Fruit fly (Drosophila melanogaster) whole organism, embryonic: ENCODE data around the gene CG43312.

ENCODE experiments used
- Ada2b ChIP-seq: fragments of 200-800 bp; sonication (Bioruptor generic); IDR thresholded peaks from 2 replicates; pipeline ENCODE4 v1.3.6; 2022; ENCODE audit warnings: missing biosample characterization, missing genetic modification characterization
- B-H1 ChIP-seq: fragments of 200-800 bp; sonication (Bioruptor generic); IDR thresholded peaks from 3 replicates; pipeline ENCODE4 v1.3.6; 2022; ENCODE audit warnings: missing biosample characterization, missing genetic modification characterization
- CG10147 ChIP-seq: fragments of 200-800 bp; sonication (Bioruptor generic); optimal IDR thresholded peaks from 2 replicates; lab custom pipeline; 2019; ENCODE audit warnings: missing biosample characterization, mild to moderate bottlenecking, missing genetic modification characterization, moderate library complexity
- CG14014 ChIP-seq: fragments of 200-800 bp; sonication (Bioruptor generic); IDR thresholded peaks from 2 replicates; pipeline ENCODE4 v1.3.6; 2022; ENCODE audit warnings: missing biosample characterization, missing genetic modification characterization
- CG14710 ChIP-seq: fragments of 200-800 bp; sonication (Bioruptor generic); optimal IDR thresholded peaks from 3 replicates; lab custom pipeline; 2019; ENCODE audit warnings: missing biosample characterization, mild to moderate bottlenecking, missing genetic modification characterization, moderate library complexity
- CG17385 ChIP-seq: fragments of 200-800 bp; sonication (Bioruptor generic); optimal IDR thresholded peaks from 3 replicates; lab custom pipeline; 2018; ENCODE audit warnings: missing biosample characterization, mild to moderate bottlenecking, missing genetic modification characterization
- CG17829 ChIP-seq: fragments of 200-800 bp; optimal IDR thresholded peaks from 2 replicates; lab custom pipeline; 2019; ENCODE audit warnings: missing biosample characterization, mild to moderate bottlenecking, missing genetic modification characterization, moderate library complexity
- CG30020 ChIP-seq: fragments of 200-800 bp; optimal IDR thresholded peaks from 2 replicates; lab custom pipeline; 2019; ENCODE audit warnings: missing biosample characterization, mild to moderate bottlenecking, missing genetic modification characterization, moderate library complexity
- CG32767 ChIP-seq: fragments of 200-800 bp; sonication (Bioruptor generic); IDR thresholded peaks from 2 replicates; pipeline ENCODE4 v1.3.6; 2022; ENCODE audit warnings: missing biosample characterization, missing genetic modification characterization
- CG34376 ChIP-seq: fragments of 200-800 bp; sonication (Bioruptor generic); optimal IDR thresholded peaks from 2 replicates; lab custom pipeline; 2018; ENCODE audit warnings: missing biosample characterization, mild to moderate bottlenecking, missing genetic modification characterization
- CG34422 ChIP-seq: fragments of 200-800 bp; sonication (Bioruptor generic); IDR thresholded peaks from 3 replicates; pipeline ENCODE4 v1.3.6; 2022; ENCODE audit warnings: missing biosample characterization, missing genetic modification characterization
- CG4424 ChIP-seq: fragments of 200-800 bp; sonication (Bioruptor generic); optimal IDR thresholded peaks from 3 replicates; lab custom pipeline; 2016; ENCODE audit warnings: missing biosample characterization, missing genetic modification characterization
- CG4820 ChIP-seq: fragments of 200-800 bp; sonication (Bioruptor generic); optimal IDR thresholded peaks from 3 replicates; lab custom pipeline; 2016; ENCODE audit warnings: missing biosample characterization, missing genetic modification characterization
- CG6689 ChIP-seq: fragments of 200-800 bp; sonication (Bioruptor generic); IDR thresholded peaks from 2 replicates; pipeline ENCODE4 v1.3.6; 2022; ENCODE audit warnings: missing biosample characterization, missing genetic modification characterization
- CG7786 ChIP-seq: fragments of 200-800 bp; sonication (Bioruptor generic); optimal IDR thresholded peaks from 2 replicates; lab custom pipeline; 2016; ENCODE audit warnings: missing biosample characterization, missing genetic modification characterization
- CG7839 ChIP-seq: fragments of 200-800 bp; sonication (Bioruptor generic); optimal IDR thresholded peaks from 3 replicates; lab custom pipeline; 2018; ENCODE audit warnings: missing biosample characterization, mild to moderate bottlenecking, missing genetic modification characterization, moderate library complexity
- CG9215 ChIP-seq: fragments of 200-800 bp; sonication (Bioruptor generic); IDR thresholded peaks from 2 replicates; pipeline ENCODE4 v1.3.6; 2022; ENCODE audit warnings: missing biosample characterization, missing genetic modification characterization
- CoRest ChIP-seq: fragments of 200-800 bp; sonication (Bioruptor generic); optimal IDR thresholded peaks from 3 replicates; lab custom pipeline; 2018; ENCODE audit warnings: missing biosample characterization, mild to moderate bottlenecking, missing genetic modification characterization, moderate library complexity
- Dll ChIP-seq: fragments of 200-800 bp; sonication (Bioruptor generic); IDR thresholded peaks from 4 replicates; pipeline ENCODE4 v1.3.6; 2022; ENCODE audit warnings: missing biosample characterization, missing genetic modification characterization; ENCODE audit not compliant: partially characterized antibody
- MTF-1 ChIP-seq: fragments of 200-800 bp; sonication (Bioruptor generic); optimal IDR thresholded peaks from 2 replicates; lab custom pipeline; 2018; ENCODE audit warnings: missing biosample characterization, mild to moderate bottlenecking, missing genetic modification characterization, borderline replicate concordance
- Opbp ChIP-seq: fragments of 200-800 bp; sonication (Bioruptor generic); IDR thresholded peaks from 3 replicates; pipeline ENCODE4 v1.3.6; 2022; ENCODE audit warnings: missing biosample characterization, missing genetic modification characterization; ENCODE audit not compliant: partially characterized antibody
- Poxn ChIP-seq: fragments of 200-800 bp; sonication (Bioruptor generic); IDR thresholded peaks from 2 replicates; pipeline ENCODE4 v1.3.6; 2022; ENCODE audit warnings: missing biosample characterization, missing genetic modification characterization
- Rfx ChIP-seq: fragments of 200-800 bp; sonication (Bioruptor generic); IDR thresholded peaks from 2 replicates; pipeline ENCODE4 v1.3.6; 2022; ENCODE audit warnings: missing biosample characterization, missing genetic modification characterization
- Scr ChIP-seq: fragments of 200-800 bp; sonication (Bioruptor generic); IDR thresholded peaks from 2 replicates; pipeline ENCODE4 v1.3.6; 2022; ENCODE audit warnings: missing biosample characterization, missing genetic modification characterization; ENCODE audit not compliant: partially characterized antibody
- Sox102F ChIP-seq: fragments of 200-800 bp; sonication (Bioruptor generic); optimal IDR thresholded peaks from 2 replicates; lab custom pipeline; 2018; ENCODE audit warnings: missing biosample characterization, mild to moderate bottlenecking, missing genetic modification characterization, moderate library complexity
- Sry-δ ChIP-seq: fragments of 200-800 bp; sonication (Bioruptor generic); optimal IDR thresholded peaks from 2 replicates; lab custom pipeline; 2016; ENCODE audit warnings: missing biosample characterization, missing genetic modification characterization
- Ssrp ChIP-seq: fragments of 200-800 bp; sonication (Bioruptor generic); optimal IDR thresholded peaks from 2 replicates; lab custom pipeline; 2018; ENCODE audit warnings: missing biosample characterization, mild to moderate bottlenecking, missing genetic modification characterization, moderate library complexity
- ac ChIP-seq: fragments of 200-800 bp; sonication (Bioruptor generic); optimal IDR thresholded peaks from 3 replicates; lab custom pipeline; 2017; ENCODE audit warnings: missing biosample characterization, mild to moderate bottlenecking, missing genetic modification characterization
- al ChIP-seq: fragments of 200-800 bp; sonication (Bioruptor generic); IDR thresholded peaks from 2 replicates; pipeline ENCODE4 v1.3.6; 2022; ENCODE audit warnings: missing biosample characterization, missing genetic modification characterization
- bowl ChIP-seq: fragments of 200-800 bp; sonication (Bioruptor generic); IDR thresholded peaks from 2 replicates; pipeline ENCODE4 v1.3.6; 2022; ENCODE audit warnings: missing biosample characterization, missing genetic modification characterization
- bsh ChIP-seq, 2 experiments: fragments of 200-800 bp; sonication (Bioruptor generic); optimal IDR thresholded peaks; 2 replicates each; lab custom pipeline; 2017 to 2018; ENCODE audit warnings: mild to moderate bottlenecking in 2 of 2, missing biosample characterization in 2 of 2, missing genetic modification characterization in 2 of 2, moderate library complexity in 1 of 2
- ci ChIP-seq: fragments of 200-800 bp; sonication (Bioruptor generic); IDR thresholded peaks from 3 replicates; pipeline ENCODE4 v1.3.6; 2022; ENCODE audit warnings: missing biosample characterization, missing genetic modification characterization
- dan ChIP-seq: fragments of 200-800 bp; sonication (Bioruptor generic); IDR thresholded peaks from 2 replicates; pipeline ENCODE4 v1.3.6; 2022; ENCODE audit warnings: missing biosample characterization, missing genetic modification characterization
- en ChIP-seq: fragments of 200-800 bp; sonication (Bioruptor generic); optimal IDR thresholded peaks from 2 replicates; lab custom pipeline; 2016; ENCODE audit warnings: missing biosample characterization, missing genetic modification characterization
- eyg ChIP-seq: fragments of 200-800 bp; sonication (Bioruptor generic); optimal IDR thresholded peaks from 3 replicates; lab custom pipeline; 2016; ENCODE audit warnings: missing biosample characterization, missing genetic modification characterization
- kay ChIP-seq: fragments of 200-800 bp; sonication (Bioruptor generic); optimal IDR thresholded peaks from 2 replicates; lab custom pipeline; 2016; ENCODE audit warnings: missing biosample characterization, missing genetic modification characterization
- lmd ChIP-seq: fragments of 200-800 bp; sonication (Bioruptor generic); IDR thresholded peaks from 2 replicates; pipeline ENCODE4 v1.3.6; 2022; ENCODE audit warnings: missing biosample characterization, missing genetic modification characterization
- luna ChIP-seq: fragments of 200-800 bp; sonication (Bioruptor generic); optimal IDR thresholded peaks from 2 replicates; lab custom pipeline; 2016; ENCODE audit warnings: missing biosample characterization, missing genetic modification characterization
- maf-S ChIP-seq: fragments of 200-800 bp; sonication (Bioruptor generic); optimal IDR thresholded peaks from 2 replicates; lab custom pipeline; 2016; ENCODE audit warnings: missing biosample characterization, missing genetic modification characterization
- nau ChIP-seq: fragments of 200-800 bp; sonication (Bioruptor generic); optimal IDR thresholded peaks from 3 replicates; lab custom pipeline; 2017; ENCODE audit warnings: missing biosample characterization, mild to moderate bottlenecking, missing genetic modification characterization, missing genetic modification reagents
- nom ChIP-seq: fragments of 200-800 bp; sonication (Bioruptor generic); optimal IDR thresholded peaks from 2 replicates; lab custom pipeline; 2017; ENCODE audit warnings: missing biosample characterization, missing genetic modification characterization, mild to moderate bottlenecking, moderate library complexity, missing genetic modification reagents
- ro ChIP-seq: fragments of 200-800 bp; sonication (Bioruptor generic); IDR thresholded peaks from 2 replicates; pipeline ENCODE4 v1.3.6; 2022; ENCODE audit warnings: missing biosample characterization, missing genetic modification characterization
- run ChIP-seq: fragments of 200-800 bp; sonication (Bioruptor generic); optimal IDR thresholded peaks from 3 replicates; lab custom pipeline; 2018; ENCODE audit warnings: missing biosample characterization, mild to moderate bottlenecking, missing genetic modification characterization
- sd ChIP-seq: fragments of 200-800 bp; sonication (Bioruptor generic); optimal IDR thresholded peaks from 3 replicates; lab custom pipeline; 2018; ENCODE audit warnings: missing biosample characterization, mild to moderate bottlenecking, missing genetic modification characterization, moderate library complexity
- seq ChIP-seq: fragments of 200-800 bp; sonication (Bioruptor generic); IDR thresholded peaks from 2 replicates; pipeline ENCODE4 v1.3.6; 2022; ENCODE audit warnings: missing biosample characterization, missing genetic modification characterization
- sima ChIP-seq: fragments of 200-800 bp; sonication (Bioruptor generic); optimal IDR thresholded peaks from 2 replicates; lab custom pipeline; 2016; ENCODE audit warnings: missing biosample characterization, missing genetic modification characterization
- slp2 ChIP-seq: fragments of 200-800 bp; sonication (Bioruptor generic); optimal IDR thresholded peaks from 2 replicates; lab custom pipeline; 2016; ENCODE audit warnings: missing biosample characterization, missing genetic modification characterization
- tio ChIP-seq: fragments of 200-800 bp; sonication (Bioruptor generic); optimal IDR thresholded peaks from 2 replicates; lab custom pipeline; 2017; ENCODE audit warnings: missing biosample characterization, missing genetic modification characterization, inconsistent platforms
- tna ChIP-seq: fragments of 200-800 bp; sonication (Bioruptor generic); IDR thresholded peaks from 2 replicates; pipeline ENCODE4 v1.3.6; 2022; ENCODE audit warnings: missing biosample characterization, missing genetic modification characterization; ENCODE audit not compliant: partially characterized antibody

CG43312 gene

DNA sequence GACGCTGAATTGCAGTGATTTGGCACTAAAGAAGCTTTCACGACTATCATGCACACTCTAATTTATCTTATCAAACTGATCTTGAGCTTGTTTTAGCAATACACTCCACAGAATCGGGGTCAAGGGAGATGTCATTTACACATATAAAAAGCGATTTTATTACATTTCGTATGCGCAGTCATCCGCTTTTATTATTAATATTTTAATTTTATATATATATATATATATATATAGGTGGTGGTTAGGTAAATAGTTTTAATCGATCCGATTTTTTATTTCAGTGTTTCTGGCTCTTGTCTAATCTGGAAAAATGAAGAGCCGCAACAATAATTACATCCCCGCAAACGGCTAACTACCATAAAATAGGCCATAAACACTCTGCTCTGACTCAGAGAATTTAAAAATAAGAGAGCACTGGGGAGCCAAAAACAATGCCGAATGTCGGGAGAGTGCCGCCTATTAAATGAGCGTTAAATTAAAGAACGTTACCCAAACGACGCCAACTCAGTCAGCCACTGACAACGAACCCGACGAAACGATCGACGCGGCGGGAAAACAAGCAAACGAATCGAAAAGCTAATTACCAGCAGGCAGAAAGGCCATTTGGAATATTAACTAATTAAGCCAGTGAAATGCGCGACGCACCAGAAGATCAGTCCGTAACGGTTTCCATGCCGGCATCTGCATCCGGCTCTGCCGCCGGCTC, 29.7 kb upstream of the CG43312 start (continued):
- TF ChIP-seq Sox102F (GFP tag; lab: Kevin White, UChicago) (peak; percentile 53), CG30020 (tag; lab: Kevin White, UChicago) (no peak), Ada2b (GFP tag; lab: Robert Waterston, UW) (peak; percentile 56; the same call in 1 of the 2 replicates), al (peak; percentile 56; the same call in 1 of the 2 replicates), eyg (GFP tag; lab: Kevin White, UChicago) (no peak), luna (GFP tag; lab: Kevin White, UChicago) (no peak), tna (GFP tag; lab: Robert Waterston, UW) (no peak), CG10147 (GFP tag; lab: Kevin White, UChicago) (peak; percentile 3), CG6689 (peak; percentile 40; the same call in 1 of the 2 replicates), run (peak; percentile 11), nom (no peak), dan (GFP tag; lab: Robert Waterston, UW) (no peak), ac (GFP tag; lab: Kevin White, UChicago) (no peak), CG17385 (GFP tag; lab: Kevin White, UChicago) (peak; percentile 52), CG4424 (GFP tag; lab: Kevin White, UChicago) (no peak), bowl (GFP tag; lab: Robert Waterston, UW) (no peak), Opbp (GFP tag; lab: Robert Waterston, UW) (no peak), kay (no peak), Rfx (GFP tag; lab: Robert Waterston, UW) (peak; percentile 73), bsh (GFP tag; optimal IDR thresholded peaks at IDR 0.05; lab: Kevin White, UChicago) (peak in 1 of 2 experiments; percentile 34), tio (GFP tag; lab: Kevin White, UChicago) (no peak), CG34376 (GFP tag; lab: Kevin White, UChicago) (peak; percentile 2), Dll (GFP tag; lab: Robert Waterston, UW) (no peak), CoRest (tag; lab: Kevin White, UChicago) (peak; percentile 67), CG4820 (GFP tag; lab: Kevin White, UChicago) (no peak), CG7786 (GFP tag; lab: Kevin White, UChicago) (no peak), ci (GFP tag; lab: Robert Waterston, UW) (0 out of 3 replicates have a peak, but pooled peaks have one; percentile 24), slp2 (GFP tag; lab: Kevin White, UChicago) (no peak), en (no peak), maf-S (GFP tag; lab: Kevin White, UChicago) (no peak), CG34422 (GFP tag; lab: Robert Waterston, UW) (peak; percentile 37; the same call in 1 of the 3 replicates), ro (GFP tag; lab: Robert Waterston, UW) (no peak), Scr (GFP tag; lab: Robert Waterston, UW) (no peak), sd (tag; lab: Kevin White, UChicago) (peak; percentile 29), seq (GFP tag; lab: Robert Waterston, UW) (peak; percentile 17; the same call in 1 of the 2 replicates), lmd (GFP tag; lab: Robert Waterston, UW) (peak; percentile 48; the same call in 1 of the 2 replicates), sima (GFP tag; lab: Kevin White, UChicago) (no peak), CG14014 (GFP tag; lab: Robert Waterston, UW) (0 out of 2 replicates have a peak, but pooled peaks have one; percentile 30), Ssrp (peak; percentile 17), CG14710 (tag; lab: Kevin White, UChicago) (no peak), CG32767 (GFP tag; lab: Robert Waterston, UW) (0 out of 2 replicates have a peak, but pooled peaks have one; percentile 43), Poxn (0 out of 2 replicates have a peak, but pooled peaks have one; percentile 35), B-H1 (peak; percentile 26; the same call in 2 of the 3 replicates), CG7839 (tag; lab: Kevin White, UChicago) (peak; percentile 74), CG17829 (tag; lab: Kevin White, UChicago) (no peak), CG9215 (GFP tag; lab: Robert Waterston, UW) (peak; percentile 40; the same call in 1 of the 2 replicates), MTF-1 (GFP tag; lab: Kevin White, UChicago) (no peak), Sry-δ (no peak), nau (no peak)
